Worm (Caenorhabditis elegans): Measurements from ENCODE around the gene tars-1.

Gene tars-1

DNA sequence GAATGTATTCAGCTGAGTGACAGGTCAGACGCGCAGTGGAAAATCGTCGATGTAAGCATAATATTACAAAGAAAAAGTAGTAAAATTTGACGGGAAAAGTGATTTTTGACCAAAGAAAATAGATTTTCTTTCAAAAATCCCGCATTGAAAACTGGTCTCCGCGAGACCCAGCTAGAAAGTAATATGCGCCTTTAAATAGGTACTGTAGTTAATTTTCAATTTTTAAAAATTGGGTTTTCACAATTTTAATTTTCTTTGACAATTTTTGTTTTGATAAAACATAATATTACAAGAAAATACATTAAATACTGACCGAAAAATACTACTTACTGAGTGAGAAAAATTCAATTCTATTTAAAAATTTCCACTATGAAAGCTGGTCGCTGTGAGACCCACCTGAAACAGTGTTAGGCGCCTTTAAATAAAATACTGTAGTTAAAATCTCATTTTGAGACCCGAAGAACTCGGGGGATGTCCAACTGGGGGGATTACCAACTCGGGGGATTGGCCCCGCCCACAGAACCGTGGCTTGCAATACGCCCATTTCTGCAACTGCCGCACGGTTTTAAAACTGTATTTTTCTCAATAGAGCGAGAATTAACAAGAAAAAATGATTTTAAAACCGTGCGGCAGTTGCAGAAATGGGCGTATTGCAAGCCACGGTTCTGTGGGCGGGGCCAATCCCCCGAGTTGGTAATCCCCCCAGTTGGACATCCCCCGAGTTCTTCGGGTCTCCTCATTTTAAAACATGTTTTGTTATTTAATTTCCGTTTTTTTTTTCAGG lies at the start of gene tars-1:
tars-1 (minus strand) TSS at position 497 of the 784 bp plus-strand sequence.
- peak; percentile 21 for TF ChIP-seq nhr-23 (tag; optimal IDR thresholded peaks at IDR 0.05)

DNA sequence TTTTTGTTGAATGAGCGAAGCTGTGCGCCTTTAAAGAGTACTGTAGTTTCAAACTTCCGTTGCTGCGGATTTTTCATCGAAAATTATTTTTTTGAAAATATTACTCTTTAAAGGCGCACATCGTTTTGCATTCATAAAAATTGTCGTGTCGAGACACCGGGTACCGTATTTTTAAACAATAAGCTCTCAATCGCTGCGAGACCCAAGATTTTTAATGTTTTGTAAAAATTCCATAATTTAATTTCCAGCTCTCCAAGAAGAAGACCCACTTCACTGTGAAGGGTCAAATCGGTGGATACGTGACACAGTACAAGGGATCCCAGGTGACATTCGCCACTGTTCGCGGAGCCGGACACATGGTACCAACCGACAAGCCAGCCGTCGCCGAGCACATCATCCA lies 46.9 kb upstream of the tars-1 start:
- TF ChIP-seq nhr-237 (tag; optimal IDR thresholded peaks at IDR 0.05) (no peak), snpc-4 (tag; optimal IDR thresholded peaks at IDR 0.05) (no peak), ztf-11 (tag; optimal IDR thresholded peaks at IDR 0.05) (no peak), elt-1 (tag; optimal IDR thresholded peaks at IDR 0.05) (no peak), nhr-12 (tag; optimal IDR thresholded peaks at IDR 0.05) (no peak), fkh-2 (tag; optimal IDR thresholded peaks at IDR 0.05) (no peak), sea-2 (GFP tag; optimal IDR thresholded peaks at IDR 0.05) (no peak), nfya-1 (tag; optimal IDR thresholded peaks at IDR 0.05; ENCODE audit: insufficient read depth) (no peak), lin-39 (tag; optimal IDR thresholded peaks at IDR 0.05) (no peak), ZK546.5 (tag; optimal IDR thresholded peaks at IDR 0.05) (no peak), aly-2 (tag; optimal IDR thresholded peaks at IDR 0.05) (no peak), lsy-12 (tag; optimal IDR thresholded peaks at IDR 0.05) (no peak), ceh-28 (tag; optimal IDR thresholded peaks at IDR 0.05) (no peak), elt-2 (tag; optimal IDR thresholded peaks at IDR 0.05) (no peak), tbx-2 (tag; optimal IDR thresholded peaks at IDR 0.05) (no peak), nhr-43 (tag; optimal IDR thresholded peaks at IDR 0.05; ENCODE audit: poor library complexity, severe bottlenecking) (no peak)

DNA sequence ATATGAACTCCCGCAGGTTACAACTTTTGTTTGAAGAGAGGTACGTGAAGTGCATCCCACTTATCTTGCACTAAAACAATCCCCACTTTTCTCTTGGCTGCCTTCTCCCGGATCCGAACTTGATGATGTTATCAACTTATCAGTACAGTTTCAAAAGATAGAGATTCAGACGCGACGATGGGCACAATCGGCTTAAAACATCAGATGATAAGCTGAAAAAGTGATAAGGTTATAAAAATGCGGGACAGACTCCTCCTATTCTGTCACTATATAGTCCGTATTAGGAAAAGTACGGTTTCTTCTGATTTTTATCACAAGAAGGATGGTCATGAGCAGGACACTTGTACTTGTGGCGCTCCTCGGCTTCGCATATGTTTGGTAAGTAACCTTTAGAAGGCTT lies 43.7 kb upstream of the tars-1 start, which contains the start of gene ctsa-1.2:
ctsa-1.2 (plus strand) TSS at position 160 of the 400 bp plus-strand sequence.
- TF ChIP-seq elt-2 (tag; optimal IDR thresholded peaks at IDR 0.05) = peak; percentile 94
- no peak for TF ChIP-seq nfya-1 (tag; optimal IDR thresholded peaks at IDR 0.05; ENCODE audit: insufficient read depth)
- no peak for TF ChIP-seq egl-27 (tag; optimal IDR thresholded peaks at IDR 0.05)
- TF ChIP-seq unc-39 (tag; optimal IDR thresholded peaks at IDR 0.05) = no peak
- TF ChIP-seq pqm-1 (tag; optimal IDR thresholded peaks at IDR 0.05) = peak; percentile 94

DNA sequence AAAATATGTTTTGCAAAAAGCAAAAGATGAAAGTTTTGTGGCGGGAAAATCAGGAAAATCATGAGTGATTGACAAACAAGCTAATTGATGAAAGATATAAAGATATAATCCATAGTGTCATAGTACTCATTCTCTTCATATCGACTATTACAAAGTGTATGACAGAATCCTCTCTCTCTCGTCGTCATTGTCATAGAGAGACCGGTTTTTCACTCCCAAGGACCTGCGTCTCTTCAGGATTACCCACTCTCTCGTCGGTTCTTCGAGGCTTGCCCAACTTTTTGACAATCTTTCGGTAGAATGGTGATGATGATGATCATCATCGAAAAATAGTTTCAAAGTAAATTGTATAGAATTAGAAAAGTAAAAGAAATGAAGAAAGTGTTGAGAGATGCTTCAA lies 41.9 kb upstream of the tars-1 start:
- TF ChIP-seq sea-2 (GFP tag; optimal IDR thresholded peaks at IDR 0.05) = no peak
- TF ChIP-seq tbx-2 (tag; optimal IDR thresholded peaks at IDR 0.05) = no peak
- TF ChIP-seq nfya-1 (tag; optimal IDR thresholded peaks at IDR 0.05; ENCODE audit: insufficient read depth) = peak; percentile 36
- TF ChIP-seq nhr-43 (tag; optimal IDR thresholded peaks at IDR 0.05; ENCODE audit: poor library complexity, severe bottlenecking) = peak; percentile 79
- TF ChIP-seq daf-12 (tag; optimal IDR thresholded peaks at IDR 0.05) = no peak
- TF ChIP-seq snpc-4 (tag; optimal IDR thresholded peaks at IDR 0.05) = no peak
- no peak for TF ChIP-seq nhr-77 (tag; optimal IDR thresholded peaks at IDR 0.05)
- TF ChIP-seq nhr-25 (tag; optimal IDR thresholded peaks at IDR 0.05) = peak; percentile 88
- peak; percentile 17 for TF ChIP-seq unc-62 (GFP tag; optimal IDR thresholded peaks at IDR 0.05)
- no peak for TF ChIP-seq lin-15B (tag; optimal IDR thresholded peaks at IDR 0.05)
- TF ChIP-seq ZK546.5 (tag; optimal IDR thresholded peaks at IDR 0.05) = no peak
- TF ChIP-seq ceh-82 (tag; optimal IDR thresholded peaks at IDR 0.05) = no peak
- no peak for TF ChIP-seq lin-39 (tag; optimal IDR thresholded peaks at IDR 0.05)
- TF ChIP-seq jun-1 (tag; optimal IDR thresholded peaks at IDR 0.05) = no peak
- no peak for TF ChIP-seq fkh-2 (tag; optimal IDR thresholded peaks at IDR 0.05)
- no peak for TF ChIP-seq nhr-11 (tag; optimal IDR thresholded peaks at IDR 0.05)
- no peak for TF ChIP-seq elt-1 (tag; optimal IDR thresholded peaks at IDR 0.05)
- no peak for TF ChIP-seq hmg-11 (tag; optimal IDR thresholded peaks at IDR 0.05)
- no peak for TF ChIP-seq nhr-28 (tag; optimal IDR thresholded peaks at IDR 0.05)
- peak; percentile 83 for TF ChIP-seq nhr-23 (tag; optimal IDR thresholded peaks at IDR 0.05)

DNA sequence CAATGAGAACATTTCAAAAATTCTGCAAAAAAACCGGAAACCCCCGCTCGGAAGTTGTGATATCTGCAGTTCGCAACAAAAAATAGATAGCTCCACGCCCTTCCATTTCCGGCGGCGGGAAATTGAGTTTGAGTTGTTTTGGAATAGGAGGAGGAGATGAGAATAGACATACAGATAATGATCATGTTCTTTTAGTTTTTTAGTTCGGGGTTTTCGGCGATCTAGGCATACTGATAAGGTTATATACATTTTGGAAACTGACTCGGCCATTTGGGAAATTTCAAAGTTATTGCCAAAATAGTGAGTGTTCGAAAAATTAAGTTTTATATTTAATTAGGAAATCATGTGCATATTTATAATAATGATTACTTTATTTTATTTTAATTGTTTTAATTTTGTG lies 38.4 kb upstream of the tars-1 start:
- TF ChIP-seq ceh-16 (tag; optimal IDR thresholded peaks at IDR 0.05) (no peak), nhr-28 (tag; optimal IDR thresholded peaks at IDR 0.05) (no peak), nhr-43 (tag; optimal IDR thresholded peaks at IDR 0.05; ENCODE audit: poor library complexity, severe bottlenecking) (no peak), elt-1 (tag; optimal IDR thresholded peaks at IDR 0.05) (peak; percentile 74), sea-2 (GFP tag; optimal IDR thresholded peaks at IDR 0.05) (no peak)

Measured in whole organism, L3 larva.